Fruit fly (Drosophila melanogaster) whole organism, prepupa: ENCODE measurements around the gene CG32982.

Source experiments
- Lpt ChIP-seq: fragments of 200-800 bp; sonication (Bioruptor generic); optimal IDR thresholded peaks from 3 replicates; lab custom pipeline; 2016; ENCODE audit warnings: missing biosample characterization, missing genetic modification characterization
- svp ChIP-seq: fragments of 200-800 bp; sonication (Bioruptor generic); peaks from one replicate; lab custom pipeline; 2016; ENCODE audit warnings: missing biosample characterization, missing genetic modification characterization

DNA sequence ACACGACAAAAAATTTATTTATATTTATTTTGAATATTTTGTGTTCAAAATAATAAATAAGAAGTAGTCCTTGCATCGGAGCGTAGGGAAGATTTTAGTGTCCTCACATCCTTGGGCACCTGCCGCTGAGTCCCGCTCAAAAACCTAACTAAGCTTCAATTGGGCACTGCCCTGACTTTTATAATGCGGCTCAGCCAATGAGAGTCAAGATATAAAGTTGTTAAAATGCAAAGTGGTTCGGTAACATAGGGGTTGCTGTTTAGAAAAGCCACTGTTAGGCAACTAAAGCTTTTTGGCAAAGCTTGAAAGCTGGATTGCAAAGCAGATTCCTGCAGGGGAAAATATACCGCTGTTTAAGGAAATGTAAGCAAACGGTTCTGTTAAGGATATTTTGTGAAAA is 42.8 kb upstream of the CG32982 start:
- TF ChIP-seq svp (GFP tag; lab: Kevin White, UChicago): no peak
- TF ChIP-seq Lpt (GFP tag; lab: Kevin White, UChicago): no peak
